Worm (Caenorhabditis elegans) whole organism, L4 larva: ENCODE data around the gene rsp-2.

ENCODE experiments used
- R02D3.7 ChIP-seq: fragments of 150-350 bp; sonication (generic microtip); optimal IDR thresholded peaks from 3 replicates; lab custom pipeline; 2014; ENCODE audit warnings: missing biosample characterization, missing genetic modification characterization
- T20F7.1 ChIP-seq: fragments of 200-800 bp; sonication (Bioruptor generic); optimal IDR thresholded peaks from 2 replicates; lab custom pipeline; 2018; ENCODE audit warnings: mild to moderate bottlenecking, missing genetic modification characterization, missing compliant biosample characterization
- T26A8.4 ChIP-seq: fragments of 200-800 bp; sonication (Bioruptor generic); IDR thresholded peaks from 2 replicates; pipeline ENCODE4 v1.3.6; 2022; ENCODE audit warnings: missing genetic modification characterization, missing compliant biosample characterization
- ZK546.5 ChIP-seq, 2 experiments: sonication (generic microtip); optimal IDR thresholded peaks; 2 replicates each; lab custom pipeline; 2017; ENCODE audit warnings: missing biosample characterization in 2 of 2, missing genetic modification characterization in 2 of 2
- aly-2 ChIP-seq: sonication (generic microtip); optimal IDR thresholded peaks from 2 replicates; lab custom pipeline; 2018; ENCODE audit warnings: missing biosample characterization, missing genetic modification characterization
- arid-1 ChIP-seq: fragments of 200-800 bp; sonication (Bioruptor generic); conservative IDR thresholded peaks from 2 replicates; pipeline ENCODE4 v1.3.6; 2022; ENCODE audit warnings: missing genetic modification reagents, missing genetic modification characterization, missing compliant biosample characterization
- attf-4 ChIP-seq: sonication (generic microtip); optimal IDR thresholded peaks from 3 replicates; lab custom pipeline; 2017; ENCODE audit warnings: missing biosample characterization, missing genetic modification characterization
- ceh-44 ChIP-seq: fragments of 200-800 bp; sonication (Bioruptor generic); IDR thresholded peaks from 2 replicates; pipeline ENCODE4 v1.3.6; 2022; ENCODE audit warnings: missing genetic modification reagents, missing genetic modification characterization, missing compliant biosample characterization
- ceh-62 ChIP-seq: sonication (generic microtip); optimal IDR thresholded peaks from 2 replicates; lab custom pipeline; 2017; ENCODE audit warnings: missing biosample characterization, missing genetic modification characterization
- ces-1 ChIP-seq: fragments of 150-350 bp; sonication (generic microtip); optimal IDR thresholded peaks from 4 replicates; lab custom pipeline; 2014; ENCODE audit warnings: missing biosample characterization, missing genetic modification reagents, missing genetic modification characterization
- cey-2 ChIP-seq: sonication (generic microtip); optimal IDR thresholded peaks from 3 replicates; lab custom pipeline; 2017; ENCODE audit warnings: missing genetic modification characterization, mild to moderate bottlenecking, missing compliant biosample characterization, antibody characterized with exemption, borderline replicate concordance; ENCODE audit not compliant: insufficient read depth
- daf-16 ChIP-seq, 3 experiments: sonication (generic microtip); optimal IDR thresholded peaks; 2 replicates each; lab custom pipeline; 2016 to 2017; ENCODE audit warnings: missing genetic modification characterization in 3 of 3, missing genetic modification reagents in 3 of 3, mild to moderate bottlenecking in 2 of 3, missing compliant biosample characterization in 2 of 3, missing biosample characterization in 1 of 3, moderate library complexity in 1 of 3
- daf-8 ChIP-seq: fragments of 200-800 bp; sonication (Bioruptor generic); IDR thresholded peaks from 2 replicates; pipeline ENCODE4 v1.3.6; 2022; ENCODE audit warnings: missing genetic modification characterization, missing compliant biosample characterization
- dmd-9 ChIP-seq: fragments of 200-800 bp; sonication (Bioruptor generic); IDR thresholded peaks from 2 replicates; pipeline ENCODE4 v1.3.6; 2022; ENCODE audit warnings: missing genetic modification reagents, missing genetic modification characterization, missing compliant biosample characterization
- dpl-1 ChIP-seq: fragments of 150-350 bp; optimal IDR thresholded peaks from 2 replicates; lab custom pipeline; 2014; ENCODE audit warnings: missing biosample characterization, missing genetic modification reagents, missing genetic modification characterization
- dve-1 ChIP-seq: sonication (generic microtip); optimal IDR thresholded peaks from 2 replicates; lab custom pipeline; 2017; ENCODE audit warnings: antibody characterized with exemption, mild to moderate bottlenecking, missing genetic modification characterization, missing compliant biosample characterization; ENCODE audit not compliant: insufficient read depth
- fkh-10 ChIP-seq: fragments of 150-350 bp; optimal IDR thresholded peaks from 2 replicates; lab custom pipeline; 2014; ENCODE audit warnings: missing biosample characterization, missing genetic modification reagents, missing genetic modification characterization
- gei-8 ChIP-seq: fragments of 200-800 bp; sonication (Bioruptor generic); optimal IDR thresholded peaks from 2 replicates; lab custom pipeline; 2018; ENCODE audit warnings: mild to moderate bottlenecking, missing genetic modification characterization, missing compliant biosample characterization
- hlh-30 ChIP-seq: sonication (generic microtip); optimal IDR thresholded peaks from 2 replicates; lab custom pipeline; 2017; ENCODE audit warnings: antibody characterized with exemption, mild to moderate bottlenecking, missing genetic modification characterization, missing compliant biosample characterization; ENCODE audit not compliant: insufficient read depth
- hmg-1.1 ChIP-seq: fragments of 200-800 bp; sonication (Bioruptor generic); IDR thresholded peaks from 2 replicates; pipeline ENCODE4 v1.3.6; 2022; ENCODE audit warnings: missing genetic modification reagents, missing genetic modification characterization, missing compliant biosample characterization
- lim-7 ChIP-seq: fragments of 200-800 bp; sonication (Bioruptor generic); IDR thresholded peaks from 2 replicates; pipeline ENCODE4 v1.3.6; 2022; ENCODE audit warnings: missing genetic modification characterization, missing compliant biosample characterization
- lin-13 ChIP-seq: fragments of 150-350 bp; optimal IDR thresholded peaks from 2 replicates; lab custom pipeline; 2014; ENCODE audit warnings: missing biosample characterization, missing genetic modification reagents, missing genetic modification characterization
- lin-15B ChIP-seq: fragments of 150-350 bp; sonication (generic microtip); optimal IDR thresholded peaks from 3 replicates; lab custom pipeline; 2014; ENCODE audit warnings: missing biosample characterization, missing genetic modification characterization
- lin-29 ChIP-seq: fragments of 200-800 bp; sonication (Bioruptor generic); IDR thresholded peaks from 2 replicates; pipeline ENCODE4 v1.3.6; 2022; ENCODE audit warnings: missing genetic modification reagents, missing genetic modification characterization, missing compliant biosample characterization
- lin-38 ChIP-seq: fragments of 200-800 bp; sonication (Bioruptor generic); IDR thresholded peaks from 2 replicates; pipeline ENCODE4 v1.3.6; 2022; ENCODE audit warnings: missing genetic modification reagents, missing genetic modification characterization, missing compliant biosample characterization
- lsy-2 ChIP-seq, 2 experiments: fragments of 150-350 bp in 1 of 2; sonication (generic microtip) in 1 of 2; optimal IDR thresholded peaks; 2 replicates each; lab custom pipeline; 2014 to 2017; ENCODE audit warnings: missing biosample characterization in 2 of 2, missing genetic modification characterization in 2 of 2
- madf-5 ChIP-seq, 2 experiments: fragments of 200-800 bp; sonication (Bioruptor generic); IDR thresholded peaks; 2 replicates each; pipeline ENCODE4 v1.3.6; 2022; ENCODE audit warnings: missing compliant biosample characterization in 2 of 2, missing genetic modification characterization in 2 of 2
- madf-9 ChIP-seq: fragments of 200-800 bp; sonication (Bioruptor generic); conservative IDR thresholded peaks from 2 replicates; pipeline ENCODE4 v1.3.6; 2022; ENCODE audit warnings: missing genetic modification reagents, missing genetic modification characterization, missing compliant biosample characterization
- mdl-1 ChIP-seq, 2 experiments: fragments of 150-350 bp in 1 of 2; sonication (generic microtip) in 1 of 2; optimal IDR thresholded peaks; 2 replicates each; lab custom pipeline; 2014 to 2017; ENCODE audit warnings: missing biosample characterization in 2 of 2, missing genetic modification characterization in 2 of 2
- mes-2 ChIP-seq: sonication (generic microtip); optimal IDR thresholded peaks from 2 replicates; lab custom pipeline; 2016; ENCODE audit warnings: missing genotype, mild to moderate bottlenecking, missing genetic modification characterization, missing compliant biosample characterization; ENCODE audit not compliant: poor library complexity, severe bottlenecking
- nhr-25 ChIP-seq: sonication (generic microtip); optimal IDR thresholded peaks from 2 replicates; lab custom pipeline; 2017; ENCODE audit warnings: missing genetic modification characterization, mild to moderate bottlenecking, missing compliant biosample characterization, antibody characterized with exemption, moderate library complexity, borderline replicate concordance; ENCODE audit not compliant: insufficient read depth
- pha-4 ChIP-seq, 2 experiments: fragments of 150-350 bp in 1 of 2; fragments of 200-800 bp in 1 of 2; sonication (Bioruptor generic) in 1 of 2; IDR thresholded peaks in 1 of 2; optimal IDR thresholded peaks in 1 of 2; 2 replicates each; pipeline versions ENCODE4 v1.3.6 to Lab custom; 2014 to 2022; ENCODE audit warnings: missing genetic modification characterization in 2 of 2, missing genetic modification reagents in 2 of 2, missing biosample characterization in 1 of 2, missing compliant biosample characterization in 1 of 2
- pqm-1 ChIP-seq: sonication (generic microtip); optimal IDR thresholded peaks from 2 replicates; lab custom pipeline; 2017; ENCODE audit warnings: missing biosample characterization, missing genetic modification characterization
- rbr-2 ChIP-seq: sonication (generic microtip); optimal IDR thresholded peaks from 2 replicates; lab custom pipeline; 2016; ENCODE audit warnings: missing genotype, missing genetic modification characterization, missing compliant biosample characterization
- sdz-12 ChIP-seq: fragments of 200-800 bp; sonication (Bioruptor generic); optimal IDR thresholded peaks from 2 replicates; lab custom pipeline; 2018; ENCODE audit warnings: mild to moderate bottlenecking, missing genetic modification characterization, missing compliant biosample characterization
- set-16 ChIP-seq: fragments of 200-800 bp; sonication (Bioruptor generic); IDR thresholded peaks from 2 replicates; pipeline ENCODE4 v1.3.6; 2022; ENCODE audit warnings: missing genetic modification reagents, missing genetic modification characterization, missing compliant biosample characterization
- snpc-4 ChIP-seq: fragments of 150-350 bp; optimal IDR thresholded peaks from 2 replicates; lab custom pipeline; 2014; ENCODE audit warnings: missing biosample characterization, missing genetic modification characterization
- spr-1 ChIP-seq: sonication (generic microtip); optimal IDR thresholded peaks from 2 replicates; lab custom pipeline; 2016; ENCODE audit warnings: mild to moderate bottlenecking, missing genetic modification characterization, missing compliant biosample characterization
- tra-1 ChIP-seq: fragments of 200-800 bp; sonication (Bioruptor generic); IDR thresholded peaks from 2 replicates; pipeline ENCODE4 v1.3.6; 2022; ENCODE audit warnings: missing genetic modification reagents, missing genetic modification characterization, missing compliant biosample characterization
- unc-62 ChIP-seq, 3 experiments: fragments of 150-350 bp in 1 of 3; sonication (generic microtip); optimal IDR thresholded peaks in 2 of 3; peaks in 1 of 3; 1 replicate in 1 of 3; 2 replicates in 2 of 3; lab custom pipeline; 2014 to 2017; ENCODE audit warnings: missing biosample characterization in 3 of 3, missing genetic modification characterization in 3 of 3, missing genetic modification reagents in 3 of 3, missing genotype in 1 of 3
- zag-1 ChIP-seq: fragments of 150-350 bp; optimal IDR thresholded peaks from 2 replicates; lab custom pipeline; 2014; ENCODE audit warnings: missing biosample characterization, missing genetic modification characterization
- zfp-3 ChIP-seq: fragments of 200-800 bp; sonication (Bioruptor generic); conservative IDR thresholded peaks from 2 replicates; pipeline ENCODE4 v1.3.6; 2022; ENCODE audit warnings: missing genetic modification reagents, missing genetic modification characterization, missing compliant biosample characterization
- zip-11 ChIP-seq: fragments of 200-800 bp; sonication (Bioruptor generic); IDR thresholded peaks from 2 replicates; pipeline ENCODE4 v1.3.6; 2022; ENCODE audit warnings: missing genetic modification characterization, missing compliant biosample characterization
- ztf-11 ChIP-seq: fragments of 150-350 bp; optimal IDR thresholded peaks from 2 replicates; lab custom pipeline; 2014; ENCODE audit warnings: missing biosample characterization, missing genetic modification characterization
- ztf-7 ChIP-seq: fragments of 150-350 bp; optimal IDR thresholded peaks from 2 replicates; lab custom pipeline; 2014; ENCODE audit warnings: missing biosample characterization, missing genetic modification characterization

Gene rsp-2

DNA sequence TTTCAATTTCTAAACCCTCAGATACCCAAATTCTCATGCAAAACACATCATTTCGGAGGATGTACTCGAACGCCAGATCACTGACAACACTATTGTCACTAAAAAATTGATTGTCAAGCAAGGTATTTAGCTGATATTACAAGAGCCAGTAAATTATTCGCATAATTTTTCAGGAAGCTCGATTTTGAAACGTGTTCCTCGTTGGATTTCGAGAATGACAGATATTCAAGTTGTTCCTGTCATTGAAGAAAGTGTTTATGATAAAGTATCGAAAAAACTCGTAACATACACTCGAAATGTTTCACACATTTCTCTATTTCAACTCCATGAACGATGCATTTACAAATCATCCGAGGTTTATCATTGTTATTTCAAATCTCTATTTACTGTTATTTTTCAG lies 43.1 kb upstream of the rsp-2 start:
- no peak for TF ChIP-seq fkh-10 (GFP tag; lab: Kevin White, UChicago)
- TF ChIP-seq zfp-3 (GFP tag; lab: Robert Waterston, UW) = no peak
- TF ChIP-seq lin-13 (GFP tag; lab: Kevin White, UChicago) = no peak
- no peak for TF ChIP-seq attf-4 (tag; lab: Kevin White, UChicago)
- TF ChIP-seq aly-2 (tag; lab: Kevin White, UChicago) = no peak
- TF ChIP-seq set-16 (GFP tag; lab: Robert Waterston, UW) = no peak
- TF ChIP-seq hmg-1.1 (GFP tag; lab: Robert Waterston, UW) = no peak
- no peak for TF ChIP-seq dmd-9
- no peak for TF ChIP-seq tra-1 (GFP tag; lab: Robert Waterston, UW)
- no peak for TF ChIP-seq gei-8 (GFP tag; lab: Kevin White, UChicago)
- no peak for TF ChIP-seq snpc-4 (tag; lab: Kevin White, UChicago)
- no peak for TF ChIP-seq lin-15B (tag; lab: Kevin White, UChicago)
- TF ChIP-seq lin-29 (GFP tag; lab: Robert Waterston, UW) = no peak
- no peak for TF ChIP-seq spr-1 (tag; lab: Kevin White, UChicago)
- no peak for TF ChIP-seq ceh-44
- TF ChIP-seq lin-38 (GFP tag; lab: Robert Waterston, UW) = no peak
- TF ChIP-seq T26A8.4 (GFP tag; lab: Robert Waterston, UW) = no peak
- TF ChIP-seq daf-8 (GFP tag; lab: Robert Waterston, UW) = no peak
- no peak for TF ChIP-seq rbr-2 (tag; lab: Kevin White, UChicago)

DNA sequence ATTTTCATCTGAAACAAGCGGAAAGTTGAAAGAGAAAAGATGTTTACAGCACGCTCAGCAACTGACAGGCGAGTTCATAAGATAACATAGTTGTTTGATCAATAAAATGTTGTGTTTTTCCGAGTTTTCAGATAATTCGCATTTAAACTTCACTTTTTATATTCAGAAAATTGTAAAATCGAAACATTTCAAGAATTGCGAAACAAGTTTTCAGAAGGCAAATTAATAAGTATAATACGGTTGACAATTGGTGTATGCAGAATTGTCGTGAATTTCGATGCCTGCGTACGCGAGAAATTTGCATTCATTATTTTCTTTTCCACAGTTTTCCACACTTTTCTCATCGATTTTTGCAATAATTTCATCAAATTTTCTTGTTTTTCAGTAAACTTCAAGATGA lies 42.6 kb upstream of the rsp-2 start, which contains the start of the genes ooc-3 and B0334.4:
Gene ooc-3, minus strand, starts transcription at position 15 of the 400 bp plus-strand sequence.
Gene B0334.4, plus strand, starts transcription at position 386 of the 400 bp plus-strand sequence.
- peak in 1 of 2 experiments; percentile 94 for TF ChIP-seq lsy-2 (tag; optimal IDR thresholded peaks at IDR 0.05; lab: Kevin White, UChicago)
- peak; percentile 7 for TF ChIP-seq hlh-30
- TF ChIP-seq mes-2 (tag; lab: Kevin White, UChicago) = peak; percentile 26
- TF ChIP-seq dpl-1 (GFP tag; lab: Kevin White, UChicago) = peak; percentile 42
- TF ChIP-seq ZK546.5 (tag; optimal IDR thresholded peaks at IDR 0.05; lab: Kevin White, UChicago) = no peak
- TF ChIP-seq daf-16 (GFP tag; optimal IDR thresholded peaks at IDR 0.05; lab: Kevin White, UChicago) = no peak
- peak; percentile 64 for TF ChIP-seq daf-16 (tag; optimal IDR thresholded peaks at IDR 0.05; lab: Kevin White, UChicago)
- TF ChIP-seq, all 104 proteins: peak for 5

DNA sequence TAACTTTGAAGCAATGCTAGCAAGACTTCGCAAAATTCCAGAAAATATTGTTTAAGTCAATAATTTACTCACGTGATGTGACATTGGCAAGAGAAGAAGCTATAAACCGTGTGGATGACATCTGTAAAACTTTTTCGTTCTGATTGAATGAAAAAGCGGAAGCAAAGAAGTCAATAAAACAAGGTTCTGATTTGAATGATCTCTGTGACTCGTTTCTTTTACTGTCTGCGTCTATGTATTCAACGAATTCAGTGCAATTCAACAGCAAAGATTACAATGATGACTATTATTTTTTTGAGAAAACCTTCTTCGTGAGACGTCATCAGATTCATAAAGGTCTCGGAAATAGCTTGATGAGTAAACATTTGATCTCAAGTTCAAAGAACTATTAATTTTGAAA lies 40.1 kb upstream of the rsp-2 start, which contains the start of gene hacl-1:
Gene hacl-1, minus strand, starts transcription at position 121 of the 400 bp plus-strand sequence.
- no peak for TF ChIP-seq zip-11 (GFP tag; lab: Robert Waterston, UW)
- TF ChIP-seq T20F7.1 (GFP tag; lab: Kevin White, UChicago) = no peak
- no peak for TF ChIP-seq lim-7
- no peak for TF ChIP-seq ztf-7 (tag; lab: Kevin White, UChicago)
- no peak for TF ChIP-seq madf-5 (GFP tag; IDR thresholded peaks at IDR 0.05; lab: Robert Waterston, UW)
- TF ChIP-seq zfp-3 (GFP tag; lab: Robert Waterston, UW) = no peak
- peak; percentile 15 for TF ChIP-seq lin-13 (GFP tag; lab: Kevin White, UChicago)
- no peak for TF ChIP-seq cey-2 (tag; lab: Kevin White, UChicago)
- TF ChIP-seq ZK546.5 (tag; optimal IDR thresholded peaks at IDR 0.05; lab: Kevin White, UChicago) = no peak
- no peak for TF ChIP-seq R02D3.7 (tag; lab: Kevin White, UChicago)
- TF ChIP-seq nhr-25 = peak; percentile 1
- no peak for TF ChIP-seq ceh-62 (tag; lab: Kevin White, UChicago)
- no peak for TF ChIP-seq pqm-1
- TF ChIP-seq pha-4 (GFP tag; IDR thresholded peaks at IDR 0.05; lab: Robert Waterston, UW) = no peak
- no peak for TF ChIP-seq pha-4 (tag; optimal IDR thresholded peaks at IDR 0.05; lab: Kevin White, UChicago)
- TF ChIP-seq mdl-1 (tag; optimal IDR thresholded peaks at IDR 0.05; lab: Kevin White, UChicago) = no peak
- TF ChIP-seq T26A8.4 (GFP tag; lab: Robert Waterston, UW) = no peak
- TF ChIP-seq lin-15B (tag; lab: Kevin White, UChicago) = no peak
- peak in 1 of 2 experiments; percentile 69 for TF ChIP-seq unc-62 (GFP tag; optimal IDR thresholded peaks at IDR 0.05 in 1 of 2; lab: Kevin White, UChicago)
- TF ChIP-seq unc-62 (tag; optimal IDR thresholded peaks at IDR 0.05; lab: Kevin White, UChicago) = no peak
- no peak for TF ChIP-seq sdz-12
- no peak for TF ChIP-seq ces-1 (GFP tag; lab: Kevin White, UChicago)
- TF ChIP-seq zag-1 (tag; lab: Kevin White, UChicago) = no peak
- peak; percentile 71 for TF ChIP-seq dve-1 (tag; lab: Kevin White, UChicago)
- TF ChIP-seq arid-1 (GFP tag; lab: Robert Waterston, UW) = no peak
- no peak for TF ChIP-seq madf-9 (GFP tag; lab: Robert Waterston, UW)
- no peak for TF ChIP-seq ztf-11
